Fruit fly (Drosophila melanogaster) S2 (cell line): ENCODE results near the gene Edg78E.

Experiments used
- CG8478 ChIP-seq: fragments of >200 bp; optimal IDR thresholded peaks from 2 replicates; lab custom pipeline; 2018
- CTCF ChIP-seq, 2 experiments: fragments of >200 bp; optimal IDR thresholded peaks; 2 replicates each; lab custom pipeline; 2018

DNA sequence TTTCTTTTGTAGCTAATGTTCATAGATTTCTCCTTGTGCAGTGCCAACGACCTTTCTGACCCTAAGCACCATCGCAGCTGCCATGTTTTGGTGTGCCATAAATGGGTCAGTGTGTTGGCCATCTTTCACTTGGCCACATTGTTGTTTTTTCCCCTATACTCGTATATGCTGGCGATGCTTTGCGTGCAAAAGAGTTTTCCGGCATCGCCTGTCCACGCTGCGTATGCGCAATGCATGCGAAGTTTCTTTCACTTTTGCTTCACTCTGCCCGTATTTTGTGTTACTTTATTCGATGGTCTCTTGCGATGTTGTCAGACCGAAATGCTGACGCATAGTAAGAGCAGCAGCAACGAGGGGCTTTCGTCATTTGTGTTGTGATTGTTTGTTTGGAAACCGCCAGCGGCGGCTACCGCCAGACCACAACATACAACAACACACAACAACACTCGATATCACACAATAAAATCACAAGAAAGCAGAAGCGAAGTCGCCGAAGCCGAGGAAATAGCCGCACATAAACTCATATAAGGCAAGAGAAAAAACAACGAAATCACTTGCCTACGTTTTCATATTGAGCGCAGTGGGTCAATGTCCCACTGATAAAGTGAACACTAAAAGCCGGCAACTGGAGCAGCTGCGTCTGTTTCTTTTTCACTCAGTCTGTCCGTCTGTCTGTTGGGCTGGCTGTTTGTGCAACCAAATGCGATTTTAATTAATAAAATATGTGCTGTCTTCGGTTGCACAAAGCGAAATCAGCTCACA, 36.0 kb downstream of the Edg78E start:
- TF ChIP-seq CTCF (optimal IDR thresholded peaks at IDR 0.05; lab: Kevin White, UChicago) = no peak
- no peak for TF ChIP-seq CG8478 (lab: Kevin White, UChicago)
